Fruit fly (Drosophila melanogaster) whole organism, embryonic: Measurements from ENCODE around the gene CG12522.

ENCODE experiments used
- ATbp ChIP-seq: fragments of 200-800 bp; sonication (Bioruptor generic); optimal IDR thresholded peaks from 2 replicates; lab custom pipeline; 2017; ENCODE audit warnings: missing biosample characterization, mild to moderate bottlenecking, missing genetic modification characterization, missing genetic modification reagents
- Atf-2 ChIP-seq: fragments of 200-800 bp; sonication (Bioruptor generic); optimal IDR thresholded peaks from 2 replicates; lab custom pipeline; 2016; ENCODE audit warnings: missing biosample characterization, missing genetic modification characterization
- CG10366 ChIP-seq: fragments of 200-800 bp; sonication (Bioruptor generic); IDR thresholded peaks from 2 replicates; pipeline ENCODE4 v1.3.6; 2022; ENCODE audit warnings: missing biosample characterization, missing genetic modification characterization
- CG11085 ChIP-seq: fragments of 200-800 bp; sonication (Bioruptor generic); IDR thresholded peaks from 2 replicates; pipeline ENCODE4 v1.3.6; 2022; ENCODE audit warnings: missing biosample characterization, missing genetic modification characterization
- CG12071 ChIP-seq: fragments of 200-800 bp; sonication (Bioruptor generic); optimal IDR thresholded peaks from 3 replicates; lab custom pipeline; 2018; ENCODE audit warnings: missing biosample characterization, mild to moderate bottlenecking, missing genetic modification characterization
- CG17328 ChIP-seq: fragments of 200-800 bp; sonication (Bioruptor generic); IDR thresholded peaks from 2 replicates; pipeline ENCODE4 v1.3.6; 2022; ENCODE audit warnings: missing biosample characterization, missing genetic modification characterization
- CG17612 ChIP-seq: fragments of 200-800 bp; sonication (Bioruptor generic); IDR thresholded peaks from 2 replicates; pipeline ENCODE4 v1.3.6; 2022; ENCODE audit warnings: missing biosample characterization, missing genetic modification characterization
- CG1832 ChIP-seq: fragments of 200-800 bp; sonication (Bioruptor generic); optimal IDR thresholded peaks from 2 replicates; lab custom pipeline; 2017; ENCODE audit warnings: missing biosample characterization, mild to moderate bottlenecking, missing genetic modification characterization, inconsistent platforms
- CG2712 ChIP-seq: fragments of 200-800 bp; optimal IDR thresholded peaks from 3 replicates; lab custom pipeline; 2019; ENCODE audit warnings: missing biosample characterization, mild to moderate bottlenecking, missing genetic modification characterization, moderate library complexity
- CG30431 ChIP-seq: fragments of 200-800 bp; sonication (Bioruptor generic); optimal IDR thresholded peaks from 2 replicates; lab custom pipeline; 2017; ENCODE audit warnings: missing biosample characterization, missing genetic modification characterization
- CG3065 ChIP-seq: fragments of 200-800 bp; sonication (Bioruptor generic); optimal IDR thresholded peaks from 2 replicates; lab custom pipeline; 2016; ENCODE audit warnings: missing biosample characterization, missing genetic modification characterization
- CG32532 ChIP-seq: fragments of 200-800 bp; sonication (Bioruptor generic); IDR thresholded peaks from 2 replicates; pipeline ENCODE4 v1.3.6; 2022; ENCODE audit warnings: missing biosample characterization, missing genetic modification characterization
- CG34224 ChIP-seq: fragments of 200-800 bp; sonication (Bioruptor generic); IDR thresholded peaks from 3 replicates; pipeline ENCODE4 v1.3.6; 2022; ENCODE audit warnings: missing biosample characterization, missing genetic modification characterization; ENCODE audit not compliant: partially characterized antibody
- CG34376 ChIP-seq: fragments of 200-800 bp; sonication (Bioruptor generic); optimal IDR thresholded peaks from 2 replicates; lab custom pipeline; 2018; ENCODE audit warnings: missing biosample characterization, mild to moderate bottlenecking, missing genetic modification characterization
- CG4328 ChIP-seq: fragments of 200-800 bp; sonication (Bioruptor generic); optimal IDR thresholded peaks from 3 replicates; lab custom pipeline; 2017; ENCODE audit warnings: missing biosample characterization, missing genetic modification reagents, missing genetic modification characterization
- CG43689 ChIP-seq: fragments of 200-800 bp; sonication (Bioruptor generic); IDR thresholded peaks from 2 replicates; pipeline ENCODE4 v1.3.6; 2022; ENCODE audit warnings: missing biosample characterization, missing genetic modification characterization
- CG4730 ChIP-seq: fragments of 200-800 bp; sonication (Bioruptor generic); IDR thresholded peaks from 2 replicates; pipeline ENCODE4 v1.3.6; 2022; ENCODE audit warnings: missing biosample characterization, missing genetic modification characterization
- CkIIα-i1 ChIP-seq: fragments of 200-800 bp; sonication (Bioruptor generic); IDR thresholded peaks from 2 replicates; pipeline ENCODE4 v1.3.6; 2022; ENCODE audit warnings: missing biosample characterization, missing genetic modification characterization
- Deaf1 ChIP-seq: fragments of 200-800 bp; optimal IDR thresholded peaks from 3 replicates; lab custom pipeline; 2019; ENCODE audit warnings: missing biosample characterization, mild to moderate bottlenecking, missing genetic modification characterization, moderate library complexity
- Dll ChIP-seq: fragments of 200-800 bp; sonication (Bioruptor generic); IDR thresholded peaks from 4 replicates; pipeline ENCODE4 v1.3.6; 2022; ENCODE audit warnings: missing biosample characterization, missing genetic modification characterization; ENCODE audit not compliant: partially characterized antibody
- Elba2 ChIP-seq: fragments of 200-800 bp; sonication (Bioruptor generic); optimal IDR thresholded peaks from 3 replicates; lab custom pipeline; 2016; ENCODE audit warnings: missing biosample characterization, missing genetic modification characterization
- Ets97D ChIP-seq: fragments of 200-800 bp; sonication (Bioruptor generic); optimal IDR thresholded peaks from 3 replicates; lab custom pipeline; 2016; ENCODE audit warnings: missing biosample characterization, missing genetic modification characterization
- Gsc ChIP-seq: fragments of 200-800 bp; sonication (Bioruptor generic); IDR thresholded peaks from 2 replicates; pipeline ENCODE4 v1.3.6; 2022; ENCODE audit warnings: missing biosample characterization, missing genetic modification characterization
- HLH4C ChIP-seq: fragments of 200-800 bp; sonication (Bioruptor generic); IDR thresholded peaks from 3 replicates; pipeline ENCODE4 v1.3.6; 2022; ENCODE audit warnings: missing biosample characterization, missing genetic modification characterization; ENCODE audit not compliant: partially characterized antibody
- Kr ChIP-seq: fragments of 200-800 bp; sonication (Bioruptor generic); optimal IDR thresholded peaks from 2 replicates; lab custom pipeline; 2017; ENCODE audit warnings: missing biosample characterization, mild to moderate bottlenecking, missing genetic modification characterization
- Lpt ChIP-seq: fragments of >200 bp; optimal IDR thresholded peaks from 2 replicates; lab custom pipeline; 2018; ENCODE audit warnings: missing biosample characterization, missing genetic modification characterization
- MTF-1 ChIP-seq: fragments of 200-800 bp; sonication (Bioruptor generic); optimal IDR thresholded peaks from 2 replicates; lab custom pipeline; 2018; ENCODE audit warnings: missing biosample characterization, mild to moderate bottlenecking, missing genetic modification characterization, borderline replicate concordance
- Mad ChIP-seq: fragments of 200-800 bp; sonication (Bioruptor generic); optimal IDR thresholded peaks from 2 replicates; lab custom pipeline; 2016; ENCODE audit warnings: missing biosample characterization, missing genetic modification characterization
- NC2β ChIP-seq: fragments of 200-800 bp; sonication (Bioruptor generic); optimal IDR thresholded peaks from 2 replicates; lab custom pipeline; 2016; ENCODE audit warnings: missing biosample characterization, missing genetic modification characterization
- YL-1 ChIP-seq: fragments of 200-800 bp; sonication (Bioruptor generic); optimal IDR thresholded peaks from 3 replicates; lab custom pipeline; 2017; ENCODE audit warnings: missing biosample characterization, mild to moderate bottlenecking, missing genetic modification characterization
- cato ChIP-seq: fragments of 200-800 bp; sonication (Bioruptor generic); optimal IDR thresholded peaks from 2 replicates; lab custom pipeline; 2016; ENCODE audit warnings: missing biosample characterization, missing genetic modification characterization, borderline replicate concordance
- chif ChIP-seq, 2 experiments: fragments of 200-800 bp; sonication (Bioruptor generic); optimal IDR thresholded peaks; 3 replicates each; lab custom pipeline; 2016; ENCODE audit warnings: missing biosample characterization in 2 of 2, missing genetic modification characterization in 2 of 2
- chinmo ChIP-seq: fragments of 200-800 bp; sonication (Bioruptor generic); IDR thresholded peaks from 4 replicates; pipeline ENCODE4 v1.3.6; 2022; ENCODE audit warnings: missing biosample characterization, missing genetic modification characterization; ENCODE audit not compliant: partially characterized antibody
- da ChIP-seq: fragments of 200-800 bp; sonication (Bioruptor generic); optimal IDR thresholded peaks from 2 replicates; lab custom pipeline; 2016; ENCODE audit warnings: missing biosample characterization, missing genetic modification characterization
- ems ChIP-seq: fragments of 200-800 bp; sonication (Bioruptor generic); optimal IDR thresholded peaks from 3 replicates; lab custom pipeline; 2016; ENCODE audit warnings: missing biosample characterization, missing genetic modification characterization
- fd64A ChIP-seq: fragments of 200-800 bp; sonication (Bioruptor generic); optimal IDR thresholded peaks from 3 replicates; lab custom pipeline; 2018; ENCODE audit warnings: missing biosample characterization, mild to moderate bottlenecking, missing genetic modification characterization
- gce ChIP-seq: fragments of 200-800 bp; sonication (Bioruptor generic); IDR thresholded peaks from 3 replicates; pipeline ENCODE4 v1.3.6; 2022; ENCODE audit warnings: missing biosample characterization, missing genetic modification characterization
- gcm ChIP-seq: fragments of 200-800 bp; sonication (Bioruptor generic); optimal IDR thresholded peaks from 2 replicates; lab custom pipeline; 2019; ENCODE audit warnings: missing biosample characterization, mild to moderate bottlenecking, missing genetic modification characterization, moderate library complexity
- insv ChIP-seq, 2 experiments: fragments of 200-800 bp; sonication (Bioruptor generic); optimal IDR thresholded peaks; 3 replicates each; lab custom pipeline; 2016 to 2018; ENCODE audit warnings: missing biosample characterization in 2 of 2, missing genetic modification characterization in 2 of 2
- otp ChIP-seq: fragments of 200-800 bp; sonication (Bioruptor generic); IDR thresholded peaks from 3 replicates; pipeline ENCODE4, ENCODE4 v1.3.6; 2022; ENCODE audit warnings: missing biosample characterization, missing genetic modification characterization
- pb ChIP-seq: fragments of 200-800 bp; sonication (Bioruptor generic); optimal IDR thresholded peaks from 3 replicates; lab custom pipeline; 2016; ENCODE audit warnings: missing biosample characterization, missing genetic modification characterization
- pros ChIP-seq: fragments of 200-800 bp; sonication (Bioruptor generic); optimal IDR thresholded peaks from 3 replicates; lab custom pipeline; 2019; ENCODE audit warnings: missing biosample characterization, mild to moderate bottlenecking, missing genetic modification characterization, moderate library complexity
- pum ChIP-seq: fragments of 200-800 bp; sonication (Bioruptor generic); optimal IDR thresholded peaks from 2 replicates; lab custom pipeline; 2016; ENCODE audit warnings: missing biosample characterization, missing genetic modification characterization
- rib ChIP-seq: fragments of 200-800 bp; sonication (Bioruptor generic); IDR thresholded peaks from 2 replicates; pipeline ENCODE4 v1.3.6; 2022; ENCODE audit warnings: missing biosample characterization, missing genetic modification characterization
- run ChIP-seq: fragments of 200-800 bp; sonication (Bioruptor generic); optimal IDR thresholded peaks from 3 replicates; lab custom pipeline; 2018; ENCODE audit warnings: missing biosample characterization, mild to moderate bottlenecking, missing genetic modification characterization
- tap ChIP-seq: fragments of 200-800 bp; optimal IDR thresholded peaks from 3 replicates; lab custom pipeline; 2019; ENCODE audit warnings: missing biosample characterization, mild to moderate bottlenecking, missing genetic modification characterization, moderate library complexity
- unpg ChIP-seq: fragments of 200-800 bp; sonication (Bioruptor generic); optimal IDR thresholded peaks from 3 replicates; lab custom pipeline; 2018; ENCODE audit warnings: missing biosample characterization, mild to moderate bottlenecking, missing genetic modification characterization, moderate library complexity
- vnd ChIP-seq: fragments of 200-800 bp; sonication (Bioruptor generic); IDR thresholded peaks from 3 replicates; pipeline ENCODE4 v1.3.6; 2022; ENCODE audit warnings: missing biosample characterization, missing genetic modification characterization; ENCODE audit not compliant: partially characterized antibody
- wor ChIP-seq: fragments of 200-800 bp; sonication (Bioruptor generic); IDR thresholded peaks from 2 replicates; pipeline ENCODE4 v1.3.6; 2022; ENCODE audit warnings: missing biosample characterization, missing genetic modification characterization
- z ChIP-seq: fragments of 200-800 bp; sonication (Bioruptor generic); IDR thresholded peaks from 3 replicates; pipeline ENCODE4 v1.3.6; 2022; ENCODE audit warnings: missing biosample characterization, missing genetic modification characterization

Gene CG12522

dm6 chr3L:11084557-11085231 lies 23.3 kb upstream of the CG12522 start (continued):
- TF ChIP-seq Atf-2: peak; percentile 97
- peak; percentile 82 for TF ChIP-seq Kr (GFP tag; lab: Kevin White, UChicago)
- TF ChIP-seq CG32532 (GFP tag; lab: Robert Waterston, UW): peak; percentile 93
- peak; percentile 98 for TF ChIP-seq chif (GFP tag; optimal IDR thresholded peaks at IDR 0.05; lab: Kevin White, UChicago)
- peak; percentile 99 for TF ChIP-seq CG17328
- TF ChIP-seq Deaf1: no peak
- TF ChIP-seq cato (GFP tag; lab: Kevin White, UChicago): peak; percentile 95
- peak; percentile 74 for TF ChIP-seq Gsc (GFP tag; lab: Robert Waterston, UW)
- TF ChIP-seq unpg (GFP tag; lab: Kevin White, UChicago): peak; percentile 97
- peak; percentile 68; the same call in 1 of the 3 replicates for TF ChIP-seq z
- peak; percentile 82 for TF ChIP-seq CG11085 (GFP tag; lab: Robert Waterston, UW)
- TF ChIP-seq insv (GFP tag; optimal IDR thresholded peaks at IDR 0.05; lab: Kevin White, UChicago): peak in 1 of 2 experiments; percentile 70
- TF ChIP-seq Mad (GFP tag; lab: Kevin White, UChicago): peak; percentile 86
- peak; percentile 91 for TF ChIP-seq CG3065 (GFP tag; lab: Kevin White, UChicago)
- peak; percentile 94 for TF ChIP-seq CG4730 (GFP tag; lab: Robert Waterston, UW)
- TF ChIP-seq CG34224: no peak
- peak; percentile 97 for TF ChIP-seq NC2β (GFP tag; lab: Kevin White, UChicago)
- TF ChIP-seq CG43689: peak; percentile 89
- TF ChIP-seq ems (GFP tag; lab: Kevin White, UChicago): peak; percentile 92
- TF ChIP-seq rib (GFP tag; lab: Robert Waterston, UW): peak; percentile 89
- peak; percentile 96 for TF ChIP-seq pum (GFP tag; lab: Kevin White, UChicago)
- peak; percentile 92 for TF ChIP-seq run (tag; lab: Kevin White, UChicago)
- no peak for TF ChIP-seq CG1832
- TF ChIP-seq CG2712: peak; percentile 98
- peak; percentile 96 for TF ChIP-seq CG10366 (GFP tag; lab: Robert Waterston, UW)
- TF ChIP-seq HLH4C (GFP tag; lab: Robert Waterston, UW): no peak
- TF ChIP-seq Lpt: no peak
- peak; percentile 86 for TF ChIP-seq MTF-1 (GFP tag; lab: Kevin White, UChicago)
- peak; percentile 94 for TF ChIP-seq pb (GFP tag; lab: Kevin White, UChicago)
- TF ChIP-seq chinmo (GFP tag; lab: Robert Waterston, UW): peak; percentile 73; the same call in 1 of the 4 replicates
- peak; percentile 95 for TF ChIP-seq ATbp (GFP tag; lab: Kevin White, UChicago)
- TF ChIP-seq YL-1 (GFP tag; lab: Kevin White, UChicago): peak; percentile 91
- TF ChIP-seq CkIIα-i1 (GFP tag; lab: Robert Waterston, UW): peak; percentile 66; the same call in 1 of the 2 replicates
- peak; percentile 97 for TF ChIP-seq gcm (GFP tag; lab: Kevin White, UChicago)
- peak; percentile 82 for TF ChIP-seq CG17612 (GFP tag; lab: Robert Waterston, UW)
- peak; percentile 88 for TF ChIP-seq fd64A (GFP tag; lab: Kevin White, UChicago)
- peak; percentile 78 for TF ChIP-seq CG34376 (GFP tag; lab: Kevin White, UChicago)
- peak; percentile 94 for TF ChIP-seq CG12071 (GFP tag; lab: Kevin White, UChicago)
- TF ChIP-seq gce (GFP tag; lab: Robert Waterston, UW): peak; percentile 97
- peak; percentile 97 for TF ChIP-seq otp (GFP tag; lab: Robert Waterston, UW)
- TF ChIP-seq tap (tag; lab: Kevin White, UChicago): peak; percentile 96
- TF ChIP-seq Elba2 (GFP tag; lab: Kevin White, UChicago): peak; percentile 82
- peak; percentile 92 for TF ChIP-seq CG30431 (GFP tag; lab: Kevin White, UChicago)
- TF ChIP-seq Ets97D: peak; percentile 88
- peak; percentile 93 for TF ChIP-seq da
- no peak for TF ChIP-seq Dll (GFP tag; lab: Robert Waterston, UW)
- no peak for TF ChIP-seq vnd (GFP tag; lab: Robert Waterston, UW)
- TF ChIP-seq CG4328 (GFP tag; lab: Kevin White, UChicago): peak; percentile 82
- peak; percentile 92 for TF ChIP-seq wor (GFP tag; lab: Robert Waterston, UW)
- TF ChIP-seq pros (GFP tag; lab: Kevin White, UChicago): peak; percentile 73
